Worm (Caenorhabditis elegans) whole organism, L4/young adult: ENCODE measurements around the gene gsy-1.

Experiments used
- W03F9.2 ChIP-seq: fragments of 150-350 bp; optimal IDR thresholded peaks from 2 replicates; lab custom pipeline; 2014; ENCODE audit warnings: missing biosample characterization, missing genetic modification characterization
- dao-5 ChIP-seq: sonication (generic microtip); optimal IDR thresholded peaks from 2 replicates; lab custom pipeline; 2016; ENCODE audit warnings: missing genotype, missing genetic modification characterization, moderate library complexity, missing compliant biosample characterization
- him-1 ChIP-seq: sonication (generic microtip); optimal IDR thresholded peaks from 2 replicates; lab custom pipeline; 2016; ENCODE audit warnings: missing genotype, missing genetic modification reagents, missing genetic modification characterization, missing compliant biosample characterization

The gsy-1 gene

ce11 chrII:12828863-12829262, 49.1 kb downstream of the gsy-1 start, which contains the start of gene Y46G5A.23:
Gene Y46G5A.23 (minus strand): TSS chrII:12828963.
- TF ChIP-seq W03F9.2 (tag; lab: Kevin White, UChicago) (no peak), dao-5 (tag; lab: Kevin White, UChicago) (no peak), him-1 (tag; lab: Kevin White, UChicago) (no peak)

DNA sequence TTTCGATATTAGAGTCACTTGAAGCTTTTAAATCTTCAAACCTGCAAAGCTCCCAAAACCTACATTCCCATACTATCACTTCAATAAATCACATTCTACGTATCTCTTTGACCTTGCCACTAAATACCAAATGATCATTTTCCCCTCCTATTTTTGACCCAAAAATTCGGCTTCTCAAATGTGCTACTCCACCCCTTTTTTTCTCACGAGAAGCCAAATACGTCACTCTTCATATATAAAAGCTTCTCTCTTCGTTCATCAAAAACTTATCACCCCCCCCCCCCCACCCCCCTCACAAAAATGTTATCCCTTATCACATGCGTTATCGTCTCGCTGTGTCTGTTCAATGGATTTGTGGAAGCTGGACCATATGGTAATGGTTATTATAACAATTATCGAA, 51.2 kb downstream of the gsy-1 start, which contains the start of gene Y46G5A.38:
TSS of gene Y46G5A.38 (plus strand) at position 301 of the 400 bp plus-strand sequence.
- TF ChIP-seq dao-5 (tag; lab: Kevin White, UChicago): no peak
- TF ChIP-seq him-1 (tag; lab: Kevin White, UChicago): no peak
- no peak for TF ChIP-seq W03F9.2 (tag; lab: Kevin White, UChicago)

DNA sequence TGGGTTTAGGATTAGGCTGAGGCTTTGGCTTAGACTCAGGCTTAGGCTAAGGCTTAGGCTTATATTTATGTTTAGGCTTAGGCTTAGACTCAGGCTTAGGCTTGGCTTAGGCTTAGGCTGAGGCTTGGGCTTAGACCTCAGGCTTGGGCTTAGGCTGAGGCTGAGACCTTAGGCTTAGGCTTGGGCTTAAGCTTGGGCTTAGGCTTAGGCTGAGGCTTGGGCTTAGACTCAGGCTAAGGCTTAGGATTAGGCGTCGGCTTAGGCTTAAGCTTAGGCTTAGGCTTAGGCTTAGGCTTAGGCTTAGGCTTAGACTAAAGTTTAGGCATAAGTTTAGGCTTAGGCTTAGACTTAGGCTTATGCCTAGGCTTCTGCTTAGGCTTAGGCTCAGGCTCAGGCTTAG, 53.5 kb downstream of the gsy-1 start:
- TF ChIP-seq dao-5 (tag; lab: Kevin White, UChicago) (no peak), him-1 (tag; lab: Kevin White, UChicago) (no peak), W03F9.2 (tag; lab: Kevin White, UChicago) (no peak)

DNA sequence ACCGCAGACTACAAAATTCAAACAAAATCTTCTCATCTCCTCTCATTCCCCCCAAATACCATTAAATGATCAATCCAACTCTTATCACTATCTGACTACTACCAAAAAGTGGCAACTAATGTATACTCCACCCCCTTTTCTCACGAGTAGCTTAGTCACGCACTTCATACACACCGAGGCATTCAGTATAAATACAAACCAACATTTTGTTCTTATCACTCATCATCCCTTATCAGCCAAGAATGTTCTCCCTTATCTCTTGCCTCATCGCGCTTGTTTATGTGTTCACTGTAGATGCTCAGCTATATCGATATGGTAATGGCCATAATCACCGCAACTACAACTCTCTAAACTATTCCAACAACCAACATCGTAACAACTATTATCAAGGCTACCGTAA, 54.5 kb downstream of the gsy-1 start, which contains the start of gene Y46G5A.36:
TSS of gene Y46G5A.36 (plus strand) at position 243 of the 400 bp plus-strand sequence.
- TF ChIP-seq dao-5 (tag; lab: Kevin White, UChicago) (no peak), him-1 (tag; lab: Kevin White, UChicago) (no peak), W03F9.2 (tag; lab: Kevin White, UChicago) (no peak)

ce11 chrII:12819979-12820378, 57.9 kb downstream of the gsy-1 start:
- no peak for TF ChIP-seq him-1 (tag; lab: Kevin White, UChicago)
- TF ChIP-seq W03F9.2 (tag; lab: Kevin White, UChicago): no peak
- TF ChIP-seq dao-5 (tag; lab: Kevin White, UChicago): no peak

- TF ChIP-seq W03F9.2 (tag; lab: Kevin White, UChicago) (no peak), dao-5 (tag; lab: Kevin White, UChicago) (no peak), him-1 (tag; lab: Kevin White, UChicago) (no peak)
These were observed 59.4 kb downstream of the gsy-1 start, which contains the start of gene Y46G5A.22 for ce11 chrII:12818488-12818887. Gene Y46G5A.22 (minus strand): TSS chrII:12818588.
